Fruit fly (Drosophila melanogaster) whole organism, prepupa: Measurements from ENCODE around the gene CG1440.
A peak's percentile ranks its signal among the peaks of the same experiment; 100 is the strongest.

Source experiments
- Blimp-1 ChIP-seq: fragments of 200-800 bp; sonication (Bioruptor generic); optimal IDR thresholded peaks from 3 replicates; lab custom pipeline; 2017; ENCODE audit warnings: missing biosample characterization, missing genetic modification characterization, mild to moderate bottlenecking, moderate library complexity, missing genetic modification reagents
- CG10669 ChIP-seq: fragments of 200-800 bp; sonication (Bioruptor generic); optimal IDR thresholded peaks from 3 replicates; lab custom pipeline; 2018; ENCODE audit warnings: missing biosample characterization, mild to moderate bottlenecking, missing genetic modification characterization, moderate library complexity
- CG11294 ChIP-seq: fragments of 200-800 bp; sonication (Bioruptor generic); IDR thresholded peaks from 2 replicates; pipeline ENCODE4 v1.3.6; 2022; ENCODE audit warnings: missing biosample characterization, missing genetic modification characterization
- CG11762 ChIP-seq: fragments of 200-800 bp; sonication (Bioruptor generic); optimal IDR thresholded peaks from 3 replicates; lab custom pipeline; 2016; ENCODE audit warnings: missing biosample characterization, missing genetic modification characterization; ENCODE audit not compliant: insufficient read depth
- CG11902 ChIP-seq: fragments of 200-800 bp; sonication (Bioruptor generic); optimal IDR thresholded peaks from 3 replicates; lab custom pipeline; 2016; ENCODE audit warnings: missing biosample characterization, missing genetic modification characterization
- CG15336 ChIP-seq: fragments of 200-800 bp; sonication (Bioruptor generic); IDR thresholded peaks from 2 replicates; pipeline ENCODE4 v1.3.6; 2022; ENCODE audit warnings: missing biosample characterization, missing genetic modification characterization
- CG16779 ChIP-seq: fragments of 200-800 bp; sonication (Bioruptor generic); optimal IDR thresholded peaks from 3 replicates; lab custom pipeline; 2017; ENCODE audit warnings: missing biosample characterization, mild to moderate bottlenecking, missing genetic modification characterization
- CG3032 ChIP-seq: fragments of 200-800 bp; optimal IDR thresholded peaks from 2 replicates; lab custom pipeline; 2019; ENCODE audit warnings: missing biosample characterization, mild to moderate bottlenecking, missing genetic modification characterization, moderate library complexity
- CG31627 ChIP-seq: fragments of 200-800 bp; sonication (Bioruptor generic); optimal IDR thresholded peaks from 3 replicates; lab custom pipeline; 2016; ENCODE audit warnings: missing biosample characterization, missing genetic modification characterization
- CG32006 ChIP-seq: fragments of 200-800 bp; sonication (Bioruptor generic); optimal IDR thresholded peaks from 3 replicates; lab custom pipeline; 2017; ENCODE audit warnings: missing biosample characterization, mild to moderate bottlenecking, missing genetic modification characterization
- CG34406 ChIP-seq: fragments of 200-800 bp; sonication (Bioruptor generic); optimal IDR thresholded peaks from 3 replicates; lab custom pipeline; 2016; ENCODE audit warnings: missing biosample characterization, missing genetic modification characterization
- CG6163 ChIP-seq: fragments of 200-800 bp; sonication (Bioruptor generic); IDR thresholded peaks from 3 replicates; pipeline ENCODE4 v1.3.6; 2022; ENCODE audit warnings: missing biosample characterization, missing genetic modification characterization
- CG6808 ChIP-seq: fragments of 200-800 bp; sonication (Bioruptor generic); optimal IDR thresholded peaks from 3 replicates; lab custom pipeline; 2017; ENCODE audit warnings: missing biosample characterization, missing genetic modification characterization, mild to moderate bottlenecking, moderate library complexity, missing genetic modification reagents
- CG6854 ChIP-seq: fragments of 200-800 bp; sonication (Bioruptor generic); optimal IDR thresholded peaks from 2 replicates; lab custom pipeline; 2017; ENCODE audit warnings: missing biosample characterization, mild to moderate bottlenecking, missing genetic modification characterization
- CG7368 ChIP-seq: fragments of 200-800 bp; sonication (Bioruptor generic); optimal IDR thresholded peaks from 3 replicates; lab custom pipeline; 2016; ENCODE audit warnings: missing biosample characterization, missing genetic modification characterization
- CG8119 ChIP-seq: fragments of 200-800 bp; sonication (Bioruptor generic); IDR thresholded peaks from 3 replicates; pipeline ENCODE4 v1.3.6; 2022; ENCODE audit warnings: missing biosample characterization, missing genetic modification characterization
- CG8319 ChIP-seq: fragments of 200-800 bp; sonication (Bioruptor generic); optimal IDR thresholded peaks from 3 replicates; lab custom pipeline; 2016; ENCODE audit warnings: missing biosample characterization, missing genetic modification characterization
- Eip75B ChIP-seq: fragments of 200-800 bp; sonication (Bioruptor generic); optimal IDR thresholded peaks from 3 replicates; lab custom pipeline; 2016; ENCODE audit warnings: missing biosample characterization, missing genetic modification characterization
- Eip78C ChIP-seq: fragments of 200-800 bp; sonication (Bioruptor generic); peaks from one replicate; lab custom pipeline; 2016; ENCODE audit warnings: missing biosample characterization, missing genetic modification characterization
- Eip93F ChIP-seq: fragments of 200-800 bp; sonication (Bioruptor generic); optimal IDR thresholded peaks from 2 replicates; lab custom pipeline; 2016; ENCODE audit warnings: missing biosample characterization, mild to moderate bottlenecking, missing genetic modification characterization
- Ets96B ChIP-seq: fragments of 200-800 bp; optimal IDR thresholded peaks from 2 replicates; lab custom pipeline; 2019; ENCODE audit warnings: missing biosample characterization, mild to moderate bottlenecking, missing genetic modification characterization, moderate library complexity
- Hr39 ChIP-seq: fragments of 200-800 bp; sonication (Bioruptor generic); optimal IDR thresholded peaks from 2 replicates; lab custom pipeline; 2016; ENCODE audit warnings: missing biosample characterization, missing genetic modification characterization
- Met ChIP-seq: fragments of 200-800 bp; sonication (Bioruptor generic); optimal IDR thresholded peaks from 3 replicates; lab custom pipeline; 2016; ENCODE audit warnings: missing biosample characterization, missing genetic modification characterization
- OdsH ChIP-seq: fragments of 200-800 bp; sonication (Bioruptor generic); optimal IDR thresholded peaks from 3 replicates; lab custom pipeline; 2016; ENCODE audit warnings: missing biosample characterization, missing genetic modification characterization
- Smox ChIP-seq: fragments of 200-800 bp; sonication (Bioruptor generic); optimal IDR thresholded peaks from 3 replicates; lab custom pipeline; 2016; ENCODE audit warnings: missing biosample characterization, missing genetic modification characterization
- Sox102F ChIP-seq: fragments of 200-800 bp; sonication (Bioruptor generic); optimal IDR thresholded peaks from 2 replicates; lab custom pipeline; 2016; ENCODE audit warnings: missing biosample characterization, mild to moderate bottlenecking, missing genetic modification characterization
- Sox15 ChIP-seq: fragments of 200-800 bp; sonication (Bioruptor generic); optimal IDR thresholded peaks from 3 replicates; lab custom pipeline; 2016; ENCODE audit warnings: missing biosample characterization, missing genetic modification characterization
- achi ChIP-seq: fragments of 200-800 bp; sonication (Bioruptor generic); optimal IDR thresholded peaks from 3 replicates; lab custom pipeline; 2016; ENCODE audit warnings: missing biosample characterization, missing genetic modification characterization
- acj6 ChIP-seq: fragments of 200-800 bp; sonication (Bioruptor generic); optimal IDR thresholded peaks from 3 replicates; lab custom pipeline; 2016; ENCODE audit warnings: missing biosample characterization, missing genetic modification characterization
- cyc ChIP-seq: fragments of 200-800 bp; sonication (Bioruptor generic); optimal IDR thresholded peaks from 3 replicates; lab custom pipeline; 2016; ENCODE audit warnings: missing biosample characterization, missing genetic modification characterization
- dsx ChIP-seq: fragments of 200-800 bp; optimal IDR thresholded peaks from 3 replicates; lab custom pipeline; 2019; ENCODE audit warnings: missing biosample characterization, mild to moderate bottlenecking, missing genetic modification characterization, moderate library complexity; ENCODE audit not compliant: poor library complexity, severe bottlenecking
- fd59A ChIP-seq: fragments of 200-800 bp; sonication (Bioruptor generic); optimal IDR thresholded peaks from 2 replicates; lab custom pipeline; 2017; ENCODE audit warnings: missing biosample characterization, mild to moderate bottlenecking, missing genetic modification characterization, missing genetic modification reagents
- fd85E ChIP-seq: fragments of 200-800 bp; sonication (Bioruptor generic); optimal IDR thresholded peaks from 3 replicates; lab custom pipeline; 2016; ENCODE audit warnings: missing biosample characterization, missing genetic modification characterization
- fkh ChIP-seq: fragments of 200-800 bp; sonication (Bioruptor generic); optimal IDR thresholded peaks from 3 replicates; lab custom pipeline; 2017; ENCODE audit warnings: missing biosample characterization, mild to moderate bottlenecking, missing genetic modification characterization, moderate library complexity
- lz ChIP-seq: fragments of 200-800 bp; sonication (Bioruptor generic); optimal IDR thresholded peaks from 3 replicates; lab custom pipeline; 2016; ENCODE audit warnings: missing biosample characterization, missing genetic modification characterization
- pdm3 ChIP-seq: fragments of 200-800 bp; sonication (Bioruptor generic); optimal IDR thresholded peaks from 3 replicates; lab custom pipeline; 2016; ENCODE audit warnings: missing biosample characterization, missing genetic modification characterization
- salr ChIP-seq, 2 experiments: fragments of 200-800 bp; sonication (Bioruptor generic); optimal IDR thresholded peaks; 3 replicates each; lab custom pipeline; 2016 to 2018; ENCODE audit warnings: missing biosample characterization in 2 of 2, missing genetic modification characterization in 2 of 2, mild to moderate bottlenecking in 1 of 2
- ss ChIP-seq, 2 experiments: fragments of 200-800 bp; sonication (Bioruptor generic); optimal IDR thresholded peaks; 2 replicates in 1 of 2; 3 replicates in 1 of 2; lab custom pipeline; 2017 to 2018; ENCODE audit warnings: mild to moderate bottlenecking in 2 of 2, missing biosample characterization in 2 of 2, missing genetic modification characterization in 2 of 2, moderate library complexity in 1 of 2
- topi ChIP-seq: fragments of 200-800 bp; sonication (Bioruptor generic); optimal IDR thresholded peaks from 3 replicates; lab custom pipeline; 2016; ENCODE audit warnings: missing biosample characterization, missing genetic modification characterization
- vri ChIP-seq: fragments of 200-800 bp; sonication (Bioruptor generic); optimal IDR thresholded peaks from 3 replicates; lab custom pipeline; 2016; ENCODE audit warnings: missing biosample characterization, mild to moderate bottlenecking, missing genetic modification characterization

Gene CG1440

DNA sequence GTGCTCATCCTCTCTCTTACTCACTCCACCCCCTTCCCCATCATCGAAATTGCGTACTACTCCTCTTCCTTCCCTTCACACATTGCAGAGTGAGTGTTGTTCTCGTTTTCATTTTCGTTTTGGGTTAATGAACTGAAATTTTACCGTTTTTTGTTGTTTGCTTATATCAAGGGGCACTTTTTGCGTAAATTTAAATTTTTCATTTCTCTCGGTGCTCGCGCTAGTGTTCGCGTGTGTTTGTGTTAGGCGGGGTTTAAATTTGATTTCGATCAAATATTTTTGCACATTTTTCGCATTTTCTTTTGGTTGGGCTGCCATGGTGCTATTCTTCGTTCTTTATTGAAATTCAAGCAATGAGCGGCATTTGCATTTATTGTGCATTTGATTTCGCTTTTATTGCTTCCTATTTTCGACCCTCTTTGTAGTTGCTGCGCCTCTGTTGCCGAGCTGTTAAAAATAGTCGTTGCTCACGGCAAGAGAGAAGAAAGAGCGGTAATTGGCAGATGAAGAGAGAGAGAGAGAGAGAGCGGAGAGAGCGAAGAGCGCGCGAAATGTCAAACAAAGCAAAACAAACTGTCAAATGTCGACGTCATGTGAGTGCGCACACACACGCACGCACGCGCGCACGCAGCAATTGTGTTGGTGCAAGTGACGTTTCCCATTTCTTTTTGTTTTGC, 15.9 kb upstream of the CG1440 start (continued):
- TF ChIP-seq fd59A (no peak), CG11294 (peak; percentile 8; the same call in 1 of the 2 replicates), CG6808 (GFP tag; lab: Kevin White, UChicago) (peak; percentile 70), lz (GFP tag; lab: Kevin White, UChicago) (no peak), salr (GFP tag; optimal IDR thresholded peaks at IDR 0.05; lab: Kevin White, UChicago) (no peak), Eip75B (GFP tag; lab: Kevin White, UChicago) (peak; percentile 47), CG15336 (GFP tag; lab: Robert Waterston, UW) (peak; percentile 83)

DNA sequence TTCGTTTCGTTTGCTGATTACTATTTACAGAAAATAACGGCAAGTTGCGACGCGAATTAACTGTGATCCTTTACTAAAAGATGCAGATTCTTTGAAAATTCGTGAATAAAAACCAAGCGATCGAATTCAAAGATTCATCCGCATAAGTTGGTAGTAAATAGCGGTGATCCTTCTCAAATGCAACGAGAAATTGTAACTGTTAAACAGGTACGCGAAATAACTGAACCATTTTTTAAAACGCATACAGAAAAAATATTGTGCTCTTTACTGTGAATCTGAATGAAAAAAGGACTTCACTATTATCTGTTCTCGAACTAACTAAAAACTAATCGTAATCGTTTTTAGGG, 15.4 kb upstream of the CG1440 start:
- TF ChIP-seq CG3032 (tag; lab: Kevin White, UChicago) (no peak), pdm3 (no peak), CG10669 (GFP tag; lab: Kevin White, UChicago) (no peak), topi (GFP tag; lab: Kevin White, UChicago) (no peak), Smox (GFP tag; lab: Kevin White, UChicago) (no peak), ss (GFP tag; optimal IDR thresholded peaks at IDR 0.05; lab: Kevin White, UChicago) (no peak), CG7368 (GFP tag; lab: Kevin White, UChicago) (no peak), fd59A (no peak), fd85E (GFP tag; lab: Kevin White, UChicago) (no peak), Eip93F (GFP tag; lab: Kevin White, UChicago) (no peak), CG11762 (GFP tag; lab: Kevin White, UChicago) (no peak), Eip78C (GFP tag; lab: Kevin White, UChicago) (no peak), cyc (GFP tag; lab: Kevin White, UChicago) (no peak), CG16779 (tag; lab: Kevin White, UChicago) (no peak), dsx (GFP tag; lab: Kevin White, UChicago) (no peak), OdsH (GFP tag; lab: Kevin White, UChicago) (no peak), CG6854 (GFP tag; lab: Kevin White, UChicago) (no peak)

DNA sequence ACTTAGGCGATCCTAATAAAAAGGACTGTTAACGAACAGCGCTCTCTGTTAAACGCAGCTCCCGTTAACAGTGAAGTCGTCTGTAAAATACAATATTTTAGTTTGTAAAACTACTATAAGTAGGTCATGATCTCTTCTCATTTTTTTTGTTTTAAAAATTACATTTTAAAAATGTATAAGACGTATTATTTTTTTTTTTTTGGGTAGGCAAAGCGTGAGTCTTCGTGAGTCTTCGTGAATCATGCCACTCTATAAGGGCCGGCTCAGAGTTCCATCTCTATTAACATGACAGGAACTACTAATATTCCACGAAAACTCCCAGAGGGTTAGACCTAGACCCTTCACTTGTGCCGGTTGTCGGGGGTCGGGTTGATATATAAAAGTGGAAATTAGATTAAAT, 14.2 kb upstream of the CG1440 start:
- TF ChIP-seq Sox15 (GFP tag; lab: Kevin White, UChicago) (no peak), achi (GFP tag; lab: Kevin White, UChicago) (peak; percentile 35)

DNA sequence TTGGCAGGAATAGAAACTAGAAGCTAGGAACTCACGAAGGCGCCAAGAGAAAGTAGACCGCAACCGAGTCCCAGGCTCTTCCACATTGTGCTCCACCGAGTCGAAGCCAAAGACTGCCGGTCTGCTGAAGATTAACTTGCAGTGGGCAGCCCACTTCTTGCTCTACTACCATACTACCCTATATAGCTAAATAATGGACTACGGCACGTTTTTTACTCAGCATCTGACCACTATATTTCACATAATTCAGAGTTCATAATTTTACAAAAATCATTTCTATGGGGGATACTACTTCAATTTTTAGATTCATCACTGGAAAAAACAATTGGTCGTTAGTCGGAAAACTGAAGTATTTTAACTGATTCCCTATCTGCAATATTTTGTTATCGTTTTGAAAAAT, 3.1 kb upstream of the CG1440 start, which contains the start of gene CG32712:
TSS of gene CG32712 (minus strand) at position 101 of the 400 bp plus-strand sequence.
- TF ChIP-seq CG11294 (no peak), CG31627 (GFP tag; lab: Kevin White, UChicago) (no peak), Smox (GFP tag; lab: Kevin White, UChicago) (no peak), CG10669 (GFP tag; lab: Kevin White, UChicago) (no peak), Sox15 (GFP tag; lab: Kevin White, UChicago) (no peak), cyc (GFP tag; lab: Kevin White, UChicago) (no peak), CG34406 (GFP tag; lab: Kevin White, UChicago) (no peak), Hr39 (GFP tag; lab: Kevin White, UChicago) (no peak), Sox102F (GFP tag; lab: Kevin White, UChicago) (no peak), CG6163 (GFP tag; lab: Robert Waterston, UW) (no peak)

DNA sequence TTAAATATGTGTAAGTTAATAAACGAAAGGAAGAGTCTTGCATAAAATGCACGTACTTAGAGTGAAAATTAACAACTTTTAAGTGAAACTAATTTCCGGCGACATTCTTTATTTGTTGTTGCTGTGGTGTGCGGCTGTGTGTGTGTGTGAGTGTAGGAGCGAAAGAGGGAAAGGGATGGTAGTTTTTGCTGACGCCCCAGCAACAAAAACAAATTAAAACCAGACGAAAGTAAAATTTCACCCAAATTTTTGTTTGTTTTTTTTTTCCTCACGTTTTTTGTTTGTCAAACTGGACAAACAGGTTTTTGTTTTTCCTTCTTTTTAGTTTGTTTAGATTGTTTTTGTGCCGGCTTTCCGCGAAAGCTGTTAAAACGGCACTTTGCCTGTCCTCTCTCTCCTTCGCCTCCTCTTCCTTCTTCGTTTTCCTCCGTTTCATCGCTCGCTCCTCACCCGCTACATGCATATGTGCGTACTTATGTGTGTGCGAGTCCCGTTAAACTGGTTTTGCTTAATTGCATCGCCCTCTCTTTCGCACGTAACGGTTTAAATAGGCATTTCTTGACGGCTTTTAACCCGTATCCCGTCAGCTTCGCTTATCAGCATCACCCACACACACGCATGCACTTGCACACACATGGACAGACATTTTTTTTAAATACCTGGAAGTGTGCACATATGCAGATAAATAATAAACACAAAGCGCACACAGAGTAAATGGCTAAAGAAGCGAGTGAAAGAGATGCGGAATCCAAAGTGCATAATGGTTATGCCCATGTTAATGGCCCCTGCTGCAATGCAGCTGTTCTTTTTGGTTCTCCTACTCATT, 641 bp downstream of the CG1440 start, which contains the start of gene Miga:
TSS of gene Miga (minus strand) at position 536 of the 826 bp plus-strand sequence.
- TF ChIP-seq CG31627 (GFP tag; lab: Kevin White, UChicago) (no peak), Eip93F (GFP tag; lab: Kevin White, UChicago) (no peak), Blimp-1 (GFP tag; lab: Kevin White, UChicago) (peak; percentile 90), acj6 (no peak), vri (GFP tag; lab: Kevin White, UChicago) (no peak), lz (GFP tag; lab: Kevin White, UChicago) (no peak), fkh (GFP tag; lab: Kevin White, UChicago) (peak; percentile 33), CG6163 (GFP tag; lab: Robert Waterston, UW) (0 out of 3 replicates have a peak, but pooled peaks have one; percentile 26), Ets96B (tag; lab: Kevin White, UChicago) (peak; percentile 12), CG11902 (GFP tag; lab: Kevin White, UChicago) (no peak), cyc (GFP tag; lab: Kevin White, UChicago) (no peak), Met (GFP tag; lab: Kevin White, UChicago) (no peak), CG32006 (GFP tag; lab: Kevin White, UChicago) (peak; percentile 22), CG3032 (tag; lab: Kevin White, UChicago) (peak; percentile 8), CG8119 (GFP tag; lab: Robert Waterston, UW) (no peak; the same call in 2 of the 3 replicates), CG8319 (GFP tag; lab: Kevin White, UChicago) (no peak), CG10669 (GFP tag; lab: Kevin White, UChicago) (no peak)
